Worm (Caenorhabditis elegans) whole organism, L4 larva: Measurements from ENCODE around the gene mrps-26.

Experiments used
- skn-1 ChIP-seq: fragments of 150-350 bp; optimal IDR thresholded peaks from 2 replicates; lab custom pipeline; 2014; ENCODE audit warnings: missing biosample characterization, missing genetic modification characterization
- zip-11 ChIP-seq: fragments of 200-800 bp; sonication (Bioruptor generic); IDR thresholded peaks from 2 replicates; pipeline ENCODE4 v1.3.6; 2022; ENCODE audit warnings: missing genetic modification characterization, missing compliant biosample characterization

DNA sequence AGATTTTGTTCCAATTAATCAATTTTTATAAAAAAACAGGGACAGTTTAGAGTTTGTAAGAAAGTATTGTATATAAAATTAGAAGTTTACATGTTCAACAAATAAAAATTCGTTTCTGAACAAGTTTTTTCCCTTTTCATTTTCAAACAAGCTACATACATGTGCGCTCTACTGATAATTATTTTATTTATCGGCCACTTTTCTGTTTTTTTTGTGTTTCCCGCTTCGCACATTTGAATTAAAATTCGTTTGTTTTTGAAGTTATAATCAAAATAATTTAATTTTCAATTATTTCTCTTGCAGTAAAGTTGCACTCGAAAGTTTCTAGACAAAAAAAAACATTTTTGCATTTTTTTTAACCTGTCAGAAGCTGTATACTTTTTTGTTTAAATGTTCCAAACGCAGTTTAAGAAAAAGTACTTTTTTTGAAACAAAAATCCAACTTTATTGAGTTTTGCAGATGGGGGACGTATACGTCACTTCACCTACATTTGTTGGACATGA lies 43.7 kb upstream of the mrps-26 start, which contains the start of gene hira-1:
- TF ChIP-seq zip-11, result no peak
- TF ChIP-seq skn-1 (tag; lab: Kevin White, UChicago), result no peak
